Worm (Caenorhabditis elegans): ENCODE data around the gene Y80D3A.8.
A peak's percentile ranks its signal among the peaks of the same experiment; 100 is the strongest.

The Y80D3A.8 gene

DNA sequence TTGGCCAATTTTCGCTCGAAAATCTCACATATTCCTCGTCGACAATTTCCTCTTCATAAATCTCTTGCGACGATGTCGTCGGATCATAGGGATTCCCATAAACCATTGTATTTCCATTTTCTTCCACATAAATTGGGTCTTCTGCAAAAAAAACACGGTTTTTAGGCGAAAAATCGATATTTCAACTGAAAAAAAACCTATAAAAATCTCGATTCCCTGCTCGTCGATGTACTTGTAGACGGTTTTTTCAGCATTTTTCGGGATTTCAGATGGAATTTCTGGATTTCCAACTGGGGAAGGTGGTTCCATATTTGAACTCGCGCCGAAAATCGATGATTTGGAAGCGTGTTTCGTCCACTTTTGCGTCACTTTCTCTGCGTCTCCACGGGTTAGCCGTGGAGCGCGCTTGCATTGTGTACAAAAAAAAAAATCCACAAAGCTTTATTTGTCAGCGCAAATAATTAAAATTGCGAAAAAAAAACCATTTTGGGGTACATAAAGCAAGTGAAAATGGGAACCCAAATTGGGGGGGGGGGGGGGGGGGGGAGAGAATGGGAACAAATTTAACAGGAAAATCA lies 27.1 kb downstream of the Y80D3A.8 start, which contains the start of gene Y39B6A.43 (continued):
- TF ChIP-seq C06A6.2 (GFP tag; conservative IDR thresholded peaks at IDR 0.05), result peak; percentile 92
- peak; percentile 53 for TF ChIP-seq ets-4 (GFP tag; optimal IDR thresholded peaks at IDR 0.05)
- TF ChIP-seq snpc-1.3 (tag; optimal IDR thresholded peaks at IDR 0.05; ENCODE audit: insufficient read depth), result peak; percentile 91
- peak; percentile 75 for TF ChIP-seq mel-28 (tag; optimal IDR thresholded peaks at IDR 0.05; ENCODE audit: borderline replicate concordance)
- TF ChIP-seq unc-62 (GFP tag; optimal IDR thresholded peaks at IDR 0.05), result peak; percentile 62
- TF ChIP-seq F52B5.7 (tag; optimal IDR thresholded peaks at IDR 0.05), result peak; percentile 97
- peak; percentile 82 to 87 for TF ChIP-seq let-607 (tag; optimal IDR thresholded peaks at IDR 0.05)
- peak; percentile 90 for TF ChIP-seq ztf-18 (tag; optimal IDR thresholded peaks at IDR 0.05)
- TF ChIP-seq bed-1 (GFP tag; IDR thresholded peaks at IDR 0.05), result 0 out of 2 replicates have a peak, but pooled peaks have one; percentile 78
- TF ChIP-seq attf-3 (GFP tag; conservative IDR thresholded peaks at IDR 0.05), result peak; percentile 87
- peak; percentile 90 for TF ChIP-seq lsl-1 (GFP tag; optimal IDR thresholded peaks at IDR 0.05)
- TF ChIP-seq zim-3 (tag; optimal IDR thresholded peaks at IDR 0.05), result peak; percentile 94
- TF ChIP-seq lsy-27 (tag; optimal IDR thresholded peaks at IDR 0.05; ENCODE audit: borderline replicate concordance, insufficient read depth), result peak; percentile 22
- no peak for TF ChIP-seq fkh-3 (tag; optimal IDR thresholded peaks at IDR 0.05)
- peak; percentile 83 for TF ChIP-seq unc-130 (GFP tag; optimal IDR thresholded peaks at IDR 0.05)
- peak; percentile 86 for TF ChIP-seq hsf-1 (GFP tag; IDR thresholded peaks at IDR 0.05)
- peak; percentile 58; the same call in 1 of the 2 replicates for TF ChIP-seq aptf-2 (GFP tag; conservative IDR thresholded peaks at IDR 0.05)
- no peak for TF ChIP-seq akir-1 (GFP tag; optimal IDR thresholded peaks at IDR 0.05)
- peak; percentile 72; the same call in 1 of the 2 replicates for TF ChIP-seq egl-44 (GFP tag; IDR thresholded peaks at IDR 0.05)
- peak; percentile 96 for TF ChIP-seq ZK185.1 (tag; optimal IDR thresholded peaks at IDR 0.05; ENCODE audit: poor library complexity, severe bottlenecking)
- TF ChIP-seq ztf-25 (GFP tag; IDR thresholded peaks at IDR 0.05), result 0 out of 2 replicates have a peak, but pooled peaks have one; percentile 70
- peak; percentile 83 for TF ChIP-seq cebp-1 (GFP tag; IDR thresholded peaks at IDR 0.05)
- peak; percentile 94 for TF ChIP-seq cebp-1 (tag; optimal IDR thresholded peaks at IDR 0.05)
- peak; percentile 98 for TF ChIP-seq tlf-1 (GFP tag; optimal IDR thresholded peaks at IDR 0.05)
- peak; percentile 91 for TF ChIP-seq F23B12.7 (tag; optimal IDR thresholded peaks at IDR 0.05; ENCODE audit: insufficient read depth)
- peak; percentile 96 for TF ChIP-seq lin-40 (tag; optimal IDR thresholded peaks at IDR 0.05)
- TF ChIP-seq F55B11.4 (tag; optimal IDR thresholded peaks at IDR 0.05; ENCODE audit: borderline replicate concordance, insufficient read depth), result no peak
- peak; percentile 88 for TF ChIP-seq madf-10 (tag; optimal IDR thresholded peaks at IDR 0.05)
- peak; percentile 90 for TF ChIP-seq aptf-3 (GFP tag; IDR thresholded peaks at IDR 0.05)
- peak; percentile 99 for TF ChIP-seq Y53G8AR.9 (GFP tag; conservative IDR thresholded peaks at IDR 0.05)
- peak; percentile 59 for TF ChIP-seq nhr-90 (tag; optimal IDR thresholded peaks at IDR 0.05)
- peak; percentile 94 for TF ChIP-seq ceh-91 (GFP tag; IDR thresholded peaks at IDR 0.05)
- peak; percentile 86 for TF ChIP-seq F10E7.11 (tag; optimal IDR thresholded peaks at IDR 0.05)
- TF ChIP-seq nfya-2 (GFP tag; IDR thresholded peaks at IDR 0.05), result 0 out of 2 replicates have a peak, but pooled peaks have one; percentile 51
- TF ChIP-seq hmg-1.2 (GFP tag; IDR thresholded peaks at IDR 0.05), result peak; percentile 93
- TF ChIP-seq sptf-2 (GFP tag; optimal IDR thresholded peaks at IDR 0.05), result no peak
- TF ChIP-seq B0035.1 (tag; optimal IDR thresholded peaks at IDR 0.05), result peak; percentile 64
- TF ChIP-seq somi-1 (GFP tag; optimal IDR thresholded peaks at IDR 0.05), result peak; percentile 87
- peak; percentile 99 for TF ChIP-seq pbrm-1 (GFP tag; IDR thresholded peaks at IDR 0.05)
- TF ChIP-seq rpc-1 (optimal IDR thresholded peaks at IDR 0.05), result no peak
- TF ChIP-seq rpc-1 (tag; optimal IDR thresholded peaks at IDR 0.05), result peak; percentile 4
- peak; percentile 80 to 99 (median 96) for TF ChIP-seq lin-35 (GFP tag; optimal IDR thresholded peaks at IDR 0.05)
- no peak for TF ChIP-seq die-1 (tag; optimal IDR thresholded peaks at IDR 0.05)
- no peak for TF ChIP-seq T26A5.8 (tag; optimal IDR thresholded peaks at IDR 0.05)
- TF ChIP-seq tbp1 (GFP tag; optimal IDR thresholded peaks at IDR 0.05), result peak; percentile 79
- TF ChIP-seq lir-1 (GFP tag; conservative IDR thresholded peaks at IDR 0.05), result peak; percentile 97
- TF ChIP-seq madf-3 (GFP tag; IDR thresholded peaks at IDR 0.05), result peak; percentile 97

All from whole organism, young adult.